Fruit fly (Drosophila melanogaster) whole organism, prepupa: ENCODE data around the gene dlp.
A peak's percentile ranks its signal among the peaks of the same experiment; 100 is the strongest.

Source experiments
- Blimp-1 ChIP-seq: fragments of 200-800 bp; sonication (Bioruptor generic); optimal IDR thresholded peaks from 3 replicates; lab custom pipeline; 2017; ENCODE audit warnings: missing biosample characterization, missing genetic modification characterization, mild to moderate bottlenecking, moderate library complexity, missing genetic modification reagents
- CG10669 ChIP-seq: fragments of 200-800 bp; sonication (Bioruptor generic); optimal IDR thresholded peaks from 3 replicates; lab custom pipeline; 2018; ENCODE audit warnings: missing biosample characterization, mild to moderate bottlenecking, missing genetic modification characterization, moderate library complexity
- CG15336 ChIP-seq: fragments of 200-800 bp; sonication (Bioruptor generic); IDR thresholded peaks from 2 replicates; pipeline ENCODE4 v1.3.6; 2022; ENCODE audit warnings: missing biosample characterization, missing genetic modification characterization
- CG1621 ChIP-seq: fragments of 200-800 bp; sonication (Bioruptor generic); optimal IDR thresholded peaks from 3 replicates; lab custom pipeline; 2018; ENCODE audit warnings: missing biosample characterization, mild to moderate bottlenecking, missing genetic modification characterization
- CG16779 ChIP-seq: fragments of 200-800 bp; sonication (Bioruptor generic); optimal IDR thresholded peaks from 3 replicates; lab custom pipeline; 2017; ENCODE audit warnings: missing biosample characterization, mild to moderate bottlenecking, missing genetic modification characterization
- CG3032 ChIP-seq: fragments of 200-800 bp; optimal IDR thresholded peaks from 2 replicates; lab custom pipeline; 2019; ENCODE audit warnings: missing biosample characterization, mild to moderate bottlenecking, missing genetic modification characterization, moderate library complexity
- CG31627 ChIP-seq: fragments of 200-800 bp; sonication (Bioruptor generic); optimal IDR thresholded peaks from 3 replicates; lab custom pipeline; 2016; ENCODE audit warnings: missing biosample characterization, missing genetic modification characterization
- CG32006 ChIP-seq: fragments of 200-800 bp; sonication (Bioruptor generic); optimal IDR thresholded peaks from 3 replicates; lab custom pipeline; 2017; ENCODE audit warnings: missing biosample characterization, mild to moderate bottlenecking, missing genetic modification characterization
- CG34406 ChIP-seq: fragments of 200-800 bp; sonication (Bioruptor generic); optimal IDR thresholded peaks from 3 replicates; lab custom pipeline; 2016; ENCODE audit warnings: missing biosample characterization, missing genetic modification characterization
- CG3919 ChIP-seq: fragments of 200-800 bp; sonication (Bioruptor generic); optimal IDR thresholded peaks from 3 replicates; lab custom pipeline; 2016; ENCODE audit warnings: missing biosample characterization, missing genetic modification characterization
- CG6792 ChIP-seq: fragments of 200-800 bp; sonication (Bioruptor generic); optimal IDR thresholded peaks from 3 replicates; lab custom pipeline; 2016; ENCODE audit warnings: missing biosample characterization, missing genetic modification characterization
- CG6808 ChIP-seq: fragments of 200-800 bp; sonication (Bioruptor generic); optimal IDR thresholded peaks from 3 replicates; lab custom pipeline; 2017; ENCODE audit warnings: missing biosample characterization, missing genetic modification characterization, mild to moderate bottlenecking, moderate library complexity, missing genetic modification reagents
- CG6854 ChIP-seq: fragments of 200-800 bp; sonication (Bioruptor generic); optimal IDR thresholded peaks from 2 replicates; lab custom pipeline; 2017; ENCODE audit warnings: missing biosample characterization, mild to moderate bottlenecking, missing genetic modification characterization
- CG8632 ChIP-seq: fragments of 200-800 bp; sonication (Bioruptor generic); optimal IDR thresholded peaks from 3 replicates; lab custom pipeline; 2016; ENCODE audit warnings: missing biosample characterization, missing genetic modification characterization
- CG9139 ChIP-seq: fragments of 200-800 bp; sonication (Bioruptor generic); optimal IDR thresholded peaks from 3 replicates; lab custom pipeline; 2017; ENCODE audit warnings: missing biosample characterization, mild to moderate bottlenecking, missing genetic modification characterization
- Eip75B ChIP-seq: fragments of 200-800 bp; sonication (Bioruptor generic); optimal IDR thresholded peaks from 3 replicates; lab custom pipeline; 2016; ENCODE audit warnings: missing biosample characterization, missing genetic modification characterization
- Eip78C ChIP-seq: fragments of 200-800 bp; sonication (Bioruptor generic); peaks from one replicate; lab custom pipeline; 2016; ENCODE audit warnings: missing biosample characterization, missing genetic modification characterization
- Eip93F ChIP-seq: fragments of 200-800 bp; sonication (Bioruptor generic); optimal IDR thresholded peaks from 2 replicates; lab custom pipeline; 2016; ENCODE audit warnings: missing biosample characterization, mild to moderate bottlenecking, missing genetic modification characterization
- Ets96B ChIP-seq: fragments of 200-800 bp; optimal IDR thresholded peaks from 2 replicates; lab custom pipeline; 2019; ENCODE audit warnings: missing biosample characterization, mild to moderate bottlenecking, missing genetic modification characterization, moderate library complexity
- Gug ChIP-seq: fragments of 200-800 bp; sonication (Bioruptor generic); IDR thresholded peaks from 2 replicates; pipeline ENCODE4 v1.3.6; 2022; ENCODE audit warnings: missing biosample characterization, missing genetic modification characterization
- Hr39 ChIP-seq: fragments of 200-800 bp; sonication (Bioruptor generic); optimal IDR thresholded peaks from 2 replicates; lab custom pipeline; 2016; ENCODE audit warnings: missing biosample characterization, missing genetic modification characterization
- Hr4 ChIP-seq: fragments of 200-800 bp; sonication (Bioruptor generic); optimal IDR thresholded peaks from 3 replicates; lab custom pipeline; 2016; ENCODE audit warnings: missing biosample characterization, missing genetic modification characterization
- Lpt ChIP-seq: fragments of 200-800 bp; sonication (Bioruptor generic); optimal IDR thresholded peaks from 3 replicates; lab custom pipeline; 2016; ENCODE audit warnings: missing biosample characterization, missing genetic modification characterization
- Met ChIP-seq: fragments of 200-800 bp; sonication (Bioruptor generic); optimal IDR thresholded peaks from 3 replicates; lab custom pipeline; 2016; ENCODE audit warnings: missing biosample characterization, missing genetic modification characterization
- OdsH ChIP-seq: fragments of 200-800 bp; sonication (Bioruptor generic); optimal IDR thresholded peaks from 3 replicates; lab custom pipeline; 2016; ENCODE audit warnings: missing biosample characterization, missing genetic modification characterization
- Smox ChIP-seq: fragments of 200-800 bp; sonication (Bioruptor generic); optimal IDR thresholded peaks from 3 replicates; lab custom pipeline; 2016; ENCODE audit warnings: missing biosample characterization, missing genetic modification characterization
- Sox102F ChIP-seq: fragments of 200-800 bp; sonication (Bioruptor generic); optimal IDR thresholded peaks from 2 replicates; lab custom pipeline; 2016; ENCODE audit warnings: missing biosample characterization, mild to moderate bottlenecking, missing genetic modification characterization
- Sox14 ChIP-seq: fragments of 200-800 bp; sonication (Bioruptor generic); optimal IDR thresholded peaks from 3 replicates; lab custom pipeline; 2016; ENCODE audit warnings: missing biosample characterization, missing genetic modification characterization
- Sox15 ChIP-seq: fragments of 200-800 bp; sonication (Bioruptor generic); optimal IDR thresholded peaks from 3 replicates; lab custom pipeline; 2016; ENCODE audit warnings: missing biosample characterization, missing genetic modification characterization
- achi ChIP-seq: fragments of 200-800 bp; sonication (Bioruptor generic); optimal IDR thresholded peaks from 3 replicates; lab custom pipeline; 2016; ENCODE audit warnings: missing biosample characterization, missing genetic modification characterization
- cyc ChIP-seq: fragments of 200-800 bp; sonication (Bioruptor generic); optimal IDR thresholded peaks from 3 replicates; lab custom pipeline; 2016; ENCODE audit warnings: missing biosample characterization, missing genetic modification characterization
- dac ChIP-seq: fragments of 200-800 bp; sonication (Bioruptor generic); optimal IDR thresholded peaks from 2 replicates; lab custom pipeline; 2017; ENCODE audit warnings: missing biosample characterization, mild to moderate bottlenecking, missing genetic modification characterization
- dsx ChIP-seq: fragments of 200-800 bp; optimal IDR thresholded peaks from 3 replicates; lab custom pipeline; 2019; ENCODE audit warnings: missing biosample characterization, mild to moderate bottlenecking, missing genetic modification characterization, moderate library complexity; ENCODE audit not compliant: poor library complexity, severe bottlenecking
- eg ChIP-seq: fragments of 200-800 bp; sonication (Bioruptor generic); IDR thresholded peaks from 3 replicates; pipeline ENCODE4 v1.3.6; 2022; ENCODE audit warnings: missing biosample characterization, missing genetic modification characterization
- fd85E ChIP-seq: fragments of 200-800 bp; sonication (Bioruptor generic); optimal IDR thresholded peaks from 3 replicates; lab custom pipeline; 2016; ENCODE audit warnings: missing biosample characterization, missing genetic modification characterization
- fkh ChIP-seq: fragments of 200-800 bp; sonication (Bioruptor generic); optimal IDR thresholded peaks from 3 replicates; lab custom pipeline; 2017; ENCODE audit warnings: missing biosample characterization, mild to moderate bottlenecking, missing genetic modification characterization, moderate library complexity
- pdm3 ChIP-seq: fragments of 200-800 bp; sonication (Bioruptor generic); optimal IDR thresholded peaks from 3 replicates; lab custom pipeline; 2016; ENCODE audit warnings: missing biosample characterization, missing genetic modification characterization
- salr ChIP-seq, 2 experiments: fragments of 200-800 bp; sonication (Bioruptor generic); optimal IDR thresholded peaks; 3 replicates each; lab custom pipeline; 2016 to 2018; ENCODE audit warnings: missing biosample characterization in 2 of 2, missing genetic modification characterization in 2 of 2, mild to moderate bottlenecking in 1 of 2
- svp ChIP-seq: fragments of 200-800 bp; sonication (Bioruptor generic); peaks from one replicate; lab custom pipeline; 2016; ENCODE audit warnings: missing biosample characterization, missing genetic modification characterization
- topi ChIP-seq: fragments of 200-800 bp; sonication (Bioruptor generic); optimal IDR thresholded peaks from 3 replicates; lab custom pipeline; 2016; ENCODE audit warnings: missing biosample characterization, missing genetic modification characterization
- vri ChIP-seq: fragments of 200-800 bp; sonication (Bioruptor generic); optimal IDR thresholded peaks from 3 replicates; lab custom pipeline; 2016; ENCODE audit warnings: missing biosample characterization, mild to moderate bottlenecking, missing genetic modification characterization

Gene dlp

DNA sequence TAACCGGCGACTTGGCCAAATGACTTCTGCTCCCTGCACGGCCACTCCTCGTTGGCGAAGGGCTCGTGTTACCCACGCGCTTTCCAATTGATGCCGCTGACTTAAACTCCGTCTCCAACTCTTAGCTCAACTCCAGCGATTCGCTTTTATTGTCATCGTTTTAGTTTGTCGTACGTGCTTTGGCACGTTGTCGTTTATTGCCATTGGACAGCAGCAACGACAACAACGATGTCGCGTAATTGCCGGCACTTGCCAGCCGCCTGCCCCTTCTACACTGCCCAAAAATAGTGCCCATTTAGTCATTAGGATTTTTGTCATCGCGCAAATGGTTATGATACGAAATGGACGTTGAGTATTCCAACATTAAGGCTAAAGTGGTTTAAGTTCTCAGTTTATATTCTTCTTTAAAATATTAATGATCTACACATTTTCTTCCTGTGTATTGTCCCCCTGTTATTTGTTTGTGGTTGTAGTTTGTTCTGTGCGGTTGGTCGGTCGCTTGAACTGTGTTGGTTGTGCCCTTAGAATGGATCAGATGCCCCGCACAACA lies 33.5 kb downstream of the dlp start (continued):
- TF ChIP-seq vri (peak; percentile 60), CG9139 (GFP tag; lab: Kevin White, UChicago) (peak; percentile 81), CG32006 (GFP tag; lab: Kevin White, UChicago) (peak; percentile 88), CG16779 (peak; percentile 66), Blimp-1 (GFP tag; lab: Kevin White, UChicago) (peak; percentile 3), Sox102F (GFP tag; lab: Kevin White, UChicago) (peak; percentile 76), CG1621 (tag; lab: Kevin White, UChicago) (peak; percentile 84), Smox (GFP tag; lab: Kevin White, UChicago) (peak; percentile 71), Ets96B (peak; percentile 89), salr (GFP tag; optimal IDR thresholded peaks at IDR 0.05; lab: Kevin White, UChicago) (peak; percentile 84 to 85), achi (peak; percentile 88), Sox14 (GFP tag; lab: Kevin White, UChicago) (peak; percentile 90), CG15336 (GFP tag; lab: Robert Waterston, UW) (peak; percentile 85), CG3032 (tag; lab: Kevin White, UChicago) (peak; percentile 89), CG10669 (GFP tag; lab: Kevin White, UChicago) (peak; percentile 87), dac (GFP tag; lab: Kevin White, UChicago) (peak; percentile 76), Eip75B (peak; percentile 87), Sox15 (GFP tag; lab: Kevin White, UChicago) (peak; percentile 62), svp (peak; percentile 84), CG3919 (GFP tag; lab: Kevin White, UChicago) (peak; percentile 93), CG6792 (GFP tag; lab: Kevin White, UChicago) (peak; percentile 79), OdsH (GFP tag; lab: Kevin White, UChicago) (peak; percentile 84), fkh (GFP tag; lab: Kevin White, UChicago) (peak; percentile 70), dsx (GFP tag; lab: Kevin White, UChicago) (peak; percentile 89), CG8632 (GFP tag; lab: Kevin White, UChicago) (peak; percentile 67), CG34406 (GFP tag; lab: Kevin White, UChicago) (peak; percentile 71), cyc (GFP tag; lab: Kevin White, UChicago) (peak; percentile 83), eg (GFP tag; lab: Robert Waterston, UW) (peak; percentile 90)

DNA sequence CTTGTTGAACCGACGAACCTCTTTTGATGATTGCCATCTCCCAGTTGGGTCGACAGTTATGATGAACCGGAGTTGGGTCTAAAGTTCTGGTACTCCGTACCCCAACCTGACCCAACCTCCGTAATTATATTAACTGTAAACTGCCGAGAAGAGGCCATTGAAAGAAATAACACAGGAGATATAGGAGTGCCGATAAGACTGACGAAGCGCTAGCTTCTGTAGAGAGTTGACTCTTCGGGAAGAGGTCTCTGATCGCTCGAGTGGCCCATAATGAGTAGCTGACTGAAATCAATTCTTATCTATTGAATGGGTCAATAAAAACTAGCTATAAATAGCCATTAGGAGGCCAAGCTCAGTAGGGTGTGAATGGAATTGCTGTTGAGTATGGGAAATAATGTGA lies 36.2 kb downstream of the dlp start:
- no peak for TF ChIP-seq CG6792 (GFP tag; lab: Kevin White, UChicago)
- peak; percentile 3 for TF ChIP-seq Eip78C

DNA sequence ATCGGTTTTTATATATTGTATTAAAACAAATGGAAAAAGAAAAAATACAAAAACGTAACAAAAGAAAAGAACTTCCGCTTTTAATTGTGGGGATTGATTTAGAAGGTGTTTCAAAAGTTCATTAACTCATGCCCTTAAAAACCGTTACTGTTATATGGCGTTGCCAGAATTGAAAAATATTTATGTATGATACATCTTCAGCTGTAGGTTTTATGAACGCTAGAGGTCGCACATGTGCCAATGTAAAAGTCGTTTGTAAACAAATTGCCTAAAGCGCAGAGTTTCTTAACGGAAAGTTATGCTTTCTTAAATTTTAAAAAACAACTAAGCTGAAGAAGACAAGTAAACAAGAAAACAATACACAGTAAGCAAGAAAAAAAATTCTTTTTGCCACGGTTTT lies 39.1 kb downstream of the dlp start:
- TF ChIP-seq Hr39 (peak; percentile 15), fkh (GFP tag; lab: Kevin White, UChicago) (peak; percentile 48), Eip78C (peak; percentile 9), CG31627 (GFP tag; lab: Kevin White, UChicago) (peak; percentile 33), svp (peak; percentile 20), CG15336 (GFP tag; lab: Robert Waterston, UW) (no peak), salr (GFP tag; optimal IDR thresholded peaks at IDR 0.05; lab: Kevin White, UChicago) (no peak), cyc (GFP tag; lab: Kevin White, UChicago) (peak; percentile 20), Ets96B (no peak), Eip93F (GFP tag; lab: Kevin White, UChicago) (no peak)

DNA sequence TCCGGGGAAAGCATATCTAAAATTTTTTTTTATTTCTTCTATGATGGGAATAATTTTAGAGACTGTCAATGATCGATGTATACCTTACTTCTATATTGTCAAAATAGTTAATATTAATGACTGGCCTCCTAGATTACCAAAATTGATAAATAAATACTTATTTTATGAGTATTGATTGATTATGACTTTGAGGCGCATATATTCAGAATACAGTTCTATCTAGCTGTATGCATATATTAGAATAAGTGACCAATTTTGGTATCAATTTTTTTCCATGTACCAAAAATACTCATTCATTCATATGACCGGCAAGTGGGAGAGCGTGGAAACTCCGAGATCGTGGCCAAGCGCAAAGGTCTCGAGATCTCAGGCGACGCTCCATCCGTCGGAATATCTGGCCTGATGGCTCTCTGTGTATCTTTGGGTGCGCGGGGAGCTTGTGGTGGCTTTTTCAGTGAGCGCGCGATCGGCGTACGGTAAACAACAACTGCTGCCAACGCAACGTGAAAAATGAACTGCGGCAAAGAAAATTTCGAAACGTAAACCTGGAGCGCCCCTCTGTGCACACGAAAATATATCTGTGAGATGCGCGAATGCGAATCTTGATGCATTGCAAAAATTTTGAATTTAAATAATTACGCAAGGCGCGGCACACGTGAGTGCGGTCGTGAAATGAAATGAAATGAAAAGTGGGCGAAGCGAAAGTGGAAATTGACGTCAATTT lies 40.1 kb downstream of the dlp start, which contains the start of the genes CG43121 and ome:
TSS of gene CG43121 (minus strand) at position 51 of the 724 bp plus-strand sequence.
TSS of gene ome (plus strand) at position 453 of the 724 bp plus-strand sequence.
- TF ChIP-seq CG15336 (GFP tag; lab: Robert Waterston, UW) (peak; percentile 59), topi (GFP tag; lab: Kevin White, UChicago) (peak; percentile 5), eg (GFP tag; lab: Robert Waterston, UW) (0 out of 3 replicates have a peak, but pooled peaks have one; percentile 58), CG3919 (GFP tag; lab: Kevin White, UChicago) (peak; percentile 30), pdm3 (GFP tag; lab: Kevin White, UChicago) (peak; percentile 38), Ets96B (no peak), CG6808 (GFP tag; lab: Kevin White, UChicago) (peak; percentile 19), Gug (GFP tag; lab: Robert Waterston, UW) (0 out of 2 replicates have a peak, but pooled peaks have one; percentile 26), Sox102F (GFP tag; lab: Kevin White, UChicago) (peak; percentile 31), Eip75B (peak; percentile 2), Met (GFP tag; lab: Kevin White, UChicago) (peak; percentile 46), vri (peak; percentile 45), Sox15 (GFP tag; lab: Kevin White, UChicago) (no peak), fd85E (no peak), Lpt (GFP tag; lab: Kevin White, UChicago) (no peak), Hr4 (peak; percentile 18), CG16779 (peak; percentile 38), CG8632 (GFP tag; lab: Kevin White, UChicago) (peak; percentile 17), CG6792 (GFP tag; lab: Kevin White, UChicago) (peak; percentile 22), CG34406 (GFP tag; lab: Kevin White, UChicago) (peak; percentile 46), CG1621 (tag; lab: Kevin White, UChicago) (peak; percentile 38), CG10669 (GFP tag; lab: Kevin White, UChicago) (peak; percentile 19), CG6854 (peak; percentile 39)
